Worm (Caenorhabditis elegans) whole organism, L2 larva: ENCODE measurements around the gene Y49A3A.4.

Source experiments
- C34F6.9 ChIP-seq: fragments of 150-350 bp; optimal IDR thresholded peaks from 2 replicates; lab custom pipeline; 2014; ENCODE audit warnings: missing biosample characterization, missing genetic modification characterization
- F13H6.1 ChIP-seq: sonication (generic microtip); optimal IDR thresholded peaks from 2 replicates; lab custom pipeline; 2016; ENCODE audit warnings: missing genetic modification characterization, missing compliant biosample characterization
- R02D3.7 ChIP-seq: fragments of 150-350 bp; optimal IDR thresholded peaks from 2 replicates; lab custom pipeline; 2014; ENCODE audit warnings: missing biosample characterization, missing genetic modification characterization
- Y55F3AM.14 ChIP-seq: fragments of 200-800 bp; sonication (Bioruptor generic); optimal IDR thresholded peaks from 2 replicates; lab custom pipeline; 2018; ENCODE audit warnings: mild to moderate bottlenecking, missing genetic modification characterization, missing compliant biosample characterization
- ZK546.5 ChIP-seq: sonication (generic microtip); optimal IDR thresholded peaks from 2 replicates; lab custom pipeline; 2017; ENCODE audit warnings: missing biosample characterization, missing genetic modification characterization
- alr-1 ChIP-seq: fragments of 150-350 bp; optimal IDR thresholded peaks from 2 replicates; lab custom pipeline; 2014; ENCODE audit warnings: missing biosample characterization, missing genetic modification characterization
- ama-1 ChIP-seq: fragments of 150-350 bp; optimal IDR thresholded peaks from 2 replicates; lab custom pipeline; 2018; ENCODE audit warnings: inconsistent platforms
- blmp-1 ChIP-seq: sonication (generic microtip); optimal IDR thresholded peaks from 2 replicates; lab custom pipeline; 2017; ENCODE audit warnings: missing genetic modification characterization, mild to moderate bottlenecking, missing compliant biosample characterization, antibody characterized with exemption, moderate library complexity; ENCODE audit not compliant: insufficient read depth
- ceh-16 ChIP-seq: fragments of 150-350 bp; optimal IDR thresholded peaks from 2 replicates; lab custom pipeline; 2014; ENCODE audit warnings: missing biosample characterization, missing genetic modification characterization
- ceh-82 ChIP-seq: fragments of 150-350 bp; optimal IDR thresholded peaks from 2 replicates; lab custom pipeline; 2014; ENCODE audit warnings: missing biosample characterization, missing genetic modification characterization
- crh-2 ChIP-seq: sonication (generic microtip); optimal IDR thresholded peaks from 2 replicates; lab custom pipeline; 2017; ENCODE audit warnings: missing biosample characterization, missing genetic modification characterization
- dmd-4 ChIP-seq: sonication (generic microtip); optimal IDR thresholded peaks from 2 replicates; lab custom pipeline; 2017; ENCODE audit warnings: missing biosample characterization, missing genetic modification characterization
- egl-27 ChIP-seq: sonication (generic microtip); optimal IDR thresholded peaks from 3 replicates; lab custom pipeline; 2017; ENCODE audit warnings: missing biosample characterization, missing genetic modification reagents, missing genetic modification characterization
- elt-1 ChIP-seq: fragments of 150-350 bp; optimal IDR thresholded peaks from 2 replicates; lab custom pipeline; 2014; ENCODE audit warnings: missing biosample characterization, missing genetic modification characterization
- elt-3 ChIP-seq: sonication (generic microtip); optimal IDR thresholded peaks from 2 replicates; lab custom pipeline; 2017; ENCODE audit warnings: missing biosample characterization, missing genetic modification characterization
- fos-1 ChIP-seq: fragments of 150-350 bp; optimal IDR thresholded peaks from 2 replicates; lab custom pipeline; 2014; ENCODE audit warnings: missing biosample characterization, missing genetic modification characterization
- gmeb-1 ChIP-seq: fragments of 150-350 bp; optimal IDR thresholded peaks from 2 replicates; lab custom pipeline; 2014; ENCODE audit warnings: missing biosample characterization, missing genetic modification characterization
- lin-11 ChIP-seq: fragments of 150-350 bp; sonication (generic microtip); optimal IDR thresholded peaks from 2 replicates; lab custom pipeline; 2014; ENCODE audit warnings: missing biosample characterization, missing genetic modification characterization, inconsistent platforms, mixed read lengths
- lin-13 ChIP-seq: fragments of 150-350 bp; optimal IDR thresholded peaks from 2 replicates; lab custom pipeline; 2014; ENCODE audit warnings: missing biosample characterization, missing genetic modification reagents, missing genetic modification characterization
- lin-39 ChIP-seq: fragments of 150-350 bp; optimal IDR thresholded peaks from 2 replicates; lab custom pipeline; 2014; ENCODE audit warnings: missing biosample characterization, missing genetic modification reagents, missing genetic modification characterization
- lsy-2 ChIP-seq, 2 experiments: fragments of 150-350 bp in 1 of 2; sonication (generic microtip) in 1 of 2; optimal IDR thresholded peaks; 2 replicates each; lab custom pipeline; 2014 to 2017; ENCODE audit warnings: missing biosample characterization in 2 of 2, missing genetic modification characterization in 2 of 2
- mab-5 ChIP-seq: fragments of 150-350 bp; optimal IDR thresholded peaks from 2 replicates; lab custom pipeline; 2014; ENCODE audit warnings: missing biosample characterization, missing genetic modification characterization
- mbf-1 ChIP-seq: sonication (generic microtip); optimal IDR thresholded peaks from 2 replicates; lab custom pipeline; 2017; ENCODE audit warnings: missing biosample characterization, missing genetic modification characterization
- mdl-1 ChIP-seq, 2 experiments: fragments of 150-350 bp in 1 of 2; sonication (generic microtip) in 1 of 2; optimal IDR thresholded peaks; 2 replicates each; lab custom pipeline; 2017; ENCODE audit warnings: missing biosample characterization in 2 of 2, missing genetic modification characterization in 2 of 2
- nhr-10 ChIP-seq: sonication (generic microtip); optimal IDR thresholded peaks from 2 replicates; lab custom pipeline; 2017; ENCODE audit warnings: missing biosample characterization, missing genetic modification characterization
- nhr-11 ChIP-seq: fragments of 150-350 bp; optimal IDR thresholded peaks from 2 replicates; lab custom pipeline; 2014; ENCODE audit warnings: missing biosample characterization, missing genetic modification characterization
- nhr-12 ChIP-seq: fragments of 150-350 bp; optimal IDR thresholded peaks from 2 replicates; lab custom pipeline; 2014; ENCODE audit warnings: missing biosample characterization, missing genetic modification characterization
- nhr-129 ChIP-seq: fragments of 150-350 bp; optimal IDR thresholded peaks from 2 replicates; lab custom pipeline; 2014; ENCODE audit warnings: missing biosample characterization, missing genetic modification characterization
- nhr-21 ChIP-seq: fragments of 150-350 bp; optimal IDR thresholded peaks from 2 replicates; lab custom pipeline; 2014; ENCODE audit warnings: missing biosample characterization, missing genetic modification characterization
- nhr-25 ChIP-seq: fragments of 150-350 bp; sonication (generic microtip); optimal IDR thresholded peaks from 3 replicates; lab custom pipeline; 2014; ENCODE audit warnings: missing biosample characterization, missing genetic modification characterization
- nhr-6 ChIP-seq: fragments of 150-350 bp; optimal IDR thresholded peaks from 2 replicates; lab custom pipeline; 2014; ENCODE audit warnings: missing biosample characterization, missing genetic modification characterization
- nhr-77 ChIP-seq: fragments of 150-350 bp; optimal IDR thresholded peaks from 2 replicates; lab custom pipeline; 2014; ENCODE audit warnings: missing biosample characterization, missing genetic modification characterization
- sem-4 ChIP-seq: fragments of 150-350 bp; optimal IDR thresholded peaks from 2 replicates; lab custom pipeline; 2014; ENCODE audit warnings: missing biosample characterization, missing genetic modification reagents, missing genetic modification characterization
- sma-3 ChIP-seq: sonication (generic microtip); optimal IDR thresholded peaks from 2 replicates; lab custom pipeline; 2016; ENCODE audit warnings: missing genetic modification reagents, missing genetic modification characterization, missing compliant biosample characterization
- sma-9 ChIP-seq, 2 experiments: fragments of 150-350 bp in 1 of 2; sonication (generic microtip) in 1 of 2; optimal IDR thresholded peaks; 2 replicates each; lab custom pipeline; 2014 to 2016; ENCODE audit warnings: missing genetic modification characterization in 2 of 2, mild to moderate bottlenecking in 1 of 2, missing biosample characterization in 1 of 2, missing compliant biosample characterization in 1 of 2, missing genetic modification reagents in 1 of 2, moderate library complexity in 1 of 2
- snpc-4 ChIP-seq: fragments of 150-350 bp; optimal IDR thresholded peaks from 2 replicates; lab custom pipeline; 2014; ENCODE audit warnings: missing biosample characterization, missing genetic modification characterization
- unc-39 ChIP-seq: fragments of 150-350 bp; optimal IDR thresholded peaks from 2 replicates; lab custom pipeline; 2014; ENCODE audit warnings: missing biosample characterization, missing genetic modification characterization
- unc-55 ChIP-seq: fragments of 150-350 bp; sonication (generic microtip); optimal IDR thresholded peaks from 3 replicates; lab custom pipeline; 2014; ENCODE audit warnings: missing biosample characterization, missing genetic modification reagents, missing genetic modification characterization
- unc-62 ChIP-seq: fragments of 150-350 bp; optimal IDR thresholded peaks from 2 replicates; lab custom pipeline; 2014; ENCODE audit warnings: missing biosample characterization, missing genetic modification reagents, missing genetic modification characterization
- zag-1 ChIP-seq: fragments of 150-350 bp; optimal IDR thresholded peaks from 2 replicates; lab custom pipeline; 2014; ENCODE audit warnings: missing biosample characterization, missing genetic modification characterization
- ztf-1 ChIP-seq: fragments of 200-800 bp; sonication (Bioruptor generic); conservative IDR thresholded peaks from 2 replicates; pipeline ENCODE4 v1.3.6; 2022; ENCODE audit warnings: missing genetic modification characterization, missing compliant biosample characterization
- ztf-4 ChIP-seq: fragments of 150-350 bp; optimal IDR thresholded peaks from 2 replicates; lab custom pipeline; 2014; ENCODE audit warnings: missing biosample characterization, missing genetic modification characterization

Gene Y49A3A.4

ce11 chrV:14352032-14352431, 6.7 kb downstream of the Y49A3A.4 start:
- TF ChIP-seq alr-1 (tag; lab: Kevin White, UChicago) (no peak), R02D3.7 (tag; lab: Kevin White, UChicago) (no peak), mbf-1 (no peak), lin-11 (no peak), lsy-2 (tag; optimal IDR thresholded peaks at IDR 0.05; lab: Kevin White, UChicago) (no peak), fos-1 (tag; lab: Kevin White, UChicago) (no peak), sem-4 (tag; lab: Kevin White, UChicago) (no peak), nhr-77 (tag; lab: Kevin White, UChicago) (no peak), mdl-1 (tag; optimal IDR thresholded peaks at IDR 0.05; lab: Kevin White, UChicago) (no peak), elt-1 (tag; lab: Kevin White, UChicago) (no peak)

- no peak for TF ChIP-seq nhr-77 (tag; lab: Kevin White, UChicago)
- TF ChIP-seq lin-39 (tag; lab: Kevin White, UChicago), result no peak
- TF ChIP-seq ztf-1 (GFP tag; lab: Robert Waterston, UW), result no peak
- no peak for TF ChIP-seq sma-9 (GFP tag; optimal IDR thresholded peaks at IDR 0.05; lab: Kevin White, UChicago)
- no peak for TF ChIP-seq sma-9 (tag; optimal IDR thresholded peaks at IDR 0.05; lab: Kevin White, UChicago)
- TF ChIP-seq lin-11, result no peak
- no peak for TF ChIP-seq gmeb-1
- no peak for TF ChIP-seq nhr-25 (tag; lab: Kevin White, UChicago)
- no peak for TF ChIP-seq elt-1 (tag; lab: Kevin White, UChicago)
- TF ChIP-seq nhr-12 (tag; lab: Kevin White, UChicago), result no peak
- no peak for TF ChIP-seq elt-3 (tag; lab: Kevin White, UChicago)
Observed at ce11 chrV:14351629-14352028, 7.1 kb downstream of the Y49A3A.4 start, which contains the start of gene vha-13. Gene vha-13 (plus strand): TSS chrV:14351709.

ce11 chrV:14350949-14351348, 7.7 kb downstream of the Y49A3A.4 start:
- TF ChIP-seq alr-1 (tag; lab: Kevin White, UChicago), result no peak
- peak; percentile 87 for TF ChIP-seq zag-1 (tag; lab: Kevin White, UChicago)
- peak; percentile 59 for TF ChIP-seq nhr-21
- no peak for TF ChIP-seq ceh-82 (tag; lab: Kevin White, UChicago)
- TF ChIP-seq fos-1 (tag; lab: Kevin White, UChicago), result peak; percentile 91
- TF ChIP-seq mdl-1 (tag; optimal IDR thresholded peaks at IDR 0.05; lab: Kevin White, UChicago), result peak in 1 of 2 experiments; percentile 40
- peak; percentile 80 for TF ChIP-seq unc-55 (GFP tag; lab: Kevin White, UChicago)
- TF ChIP-seq gmeb-1, result peak; percentile 61
- TF ChIP-seq mab-5 (tag; lab: Kevin White, UChicago), result peak; percentile 50
- TF ChIP-seq unc-62 (GFP tag; lab: Kevin White, UChicago), result no peak
- TF ChIP-seq blmp-1 (tag; lab: Kevin White, UChicago), result peak; percentile 54
- TF ChIP-seq ztf-4 (tag; lab: Kevin White, UChicago), result no peak
- peak; percentile 49 for TF ChIP-seq nhr-11
- TF ChIP-seq ZK546.5 (tag; lab: Kevin White, UChicago), result no peak
- TF ChIP-seq lin-13, result peak; percentile 58
- no peak for TF ChIP-seq ceh-16 (tag; lab: Kevin White, UChicago)
- TF ChIP-seq Y55F3AM.14 (GFP tag; lab: Kevin White, UChicago), result peak; percentile 16
- peak; percentile 58 for TF ChIP-seq nhr-25 (tag; lab: Kevin White, UChicago)
- TF ChIP-seq unc-39 (tag; lab: Kevin White, UChicago), result peak; percentile 12
- peak; percentile 72 for TF ChIP-seq sma-3 (GFP tag; lab: Kevin White, UChicago)
- TF ChIP-seq nhr-10 (tag; lab: Kevin White, UChicago), result no peak
- peak; percentile 37 for TF ChIP-seq sem-4 (tag; lab: Kevin White, UChicago)
- no peak for TF ChIP-seq elt-1 (tag; lab: Kevin White, UChicago)
- peak; percentile 40 for TF ChIP-seq egl-27
- TF ChIP-seq R02D3.7 (tag; lab: Kevin White, UChicago), result no peak
- no peak for TF ChIP-seq dmd-4 (tag; lab: Kevin White, UChicago)
- TF ChIP-seq crh-2 (tag; lab: Kevin White, UChicago), result peak; percentile 93
- peak; percentile 4 for TF ChIP-seq ama-1 (lab: Kevin White, UChicago)
- TF ChIP-seq nhr-129 (tag; lab: Kevin White, UChicago), result peak; percentile 88
- TF ChIP-seq ztf-1 (GFP tag; lab: Robert Waterston, UW), result no peak
- peak; percentile 59 for TF ChIP-seq lin-11
- TF ChIP-seq nhr-6, result no peak
- TF ChIP-seq snpc-4 (tag; lab: Kevin White, UChicago), result peak; percentile 87
- peak; percentile 1 to 76 for TF ChIP-seq lsy-2 (tag; optimal IDR thresholded peaks at IDR 0.05; lab: Kevin White, UChicago)
- no peak for TF ChIP-seq nhr-12 (tag; lab: Kevin White, UChicago)
- TF ChIP-seq sma-9 (GFP tag; optimal IDR thresholded peaks at IDR 0.05; lab: Kevin White, UChicago), result peak; percentile 49
- TF ChIP-seq sma-9 (tag; optimal IDR thresholded peaks at IDR 0.05; lab: Kevin White, UChicago), result no peak
- peak; percentile 90 for TF ChIP-seq C34F6.9
- no peak for TF ChIP-seq elt-3 (tag; lab: Kevin White, UChicago)
- peak; percentile 79 for TF ChIP-seq F13H6.1
